Fruit fly (Drosophila melanogaster) whole organism, embryonic: ENCODE data around the gene CG9393.

Experiments
- Atf6 ChIP-seq: fragments of 200-800 bp; sonication (Bioruptor generic); IDR thresholded peaks from 2 replicates; pipeline ENCODE4 v1.3.6; 2022; ENCODE audit warnings: missing biosample characterization, missing genetic modification characterization
- Bdp1 ChIP-seq: fragments of 200-800 bp; sonication (Bioruptor generic); optimal IDR thresholded peaks from 3 replicates; lab custom pipeline; 2016; ENCODE audit warnings: missing biosample characterization, missing genetic modification characterization
- Bgb ChIP-seq: fragments of 200-800 bp; sonication (Bioruptor generic); IDR thresholded peaks from 2 replicates; pipeline ENCODE4 v1.3.6; 2022; ENCODE audit warnings: missing biosample characterization, missing genetic modification characterization; ENCODE audit not compliant: partially characterized antibody
- CG10979 ChIP-seq: fragments of 200-800 bp; sonication (Bioruptor generic); optimal IDR thresholded peaks from 2 replicates; lab custom pipeline; 2018; ENCODE audit warnings: missing biosample characterization, mild to moderate bottlenecking, missing genetic modification characterization, moderate library complexity
- CG11696 ChIP-seq: fragments of 200-800 bp; sonication (Bioruptor generic); IDR thresholded peaks from 2 replicates; pipeline ENCODE4 v1.3.6; 2022; ENCODE audit warnings: missing biosample characterization, missing genetic modification characterization
- CG12769 ChIP-seq: fragments of 200-800 bp; sonication (Bioruptor generic); optimal IDR thresholded peaks from 2 replicates; lab custom pipeline; 2019; ENCODE audit warnings: missing biosample characterization, mild to moderate bottlenecking, missing genetic modification characterization, moderate library complexity
- CG13123 ChIP-seq: fragments of 200-800 bp; sonication (Bioruptor generic); optimal IDR thresholded peaks from 2 replicates; lab custom pipeline; 2016; ENCODE audit warnings: missing biosample characterization, missing genetic modification characterization
- CG14667 ChIP-seq: fragments of 200-800 bp; sonication (Bioruptor generic); IDR thresholded peaks from 2 replicates; pipeline ENCODE4 v1.3.6; 2022; ENCODE audit warnings: missing biosample characterization, missing genetic modification characterization
- CG1603 ChIP-seq: fragments of 200-800 bp; sonication (Bioruptor generic); optimal IDR thresholded peaks from 2 replicates; lab custom pipeline; 2019; ENCODE audit warnings: missing biosample characterization, mild to moderate bottlenecking, missing genetic modification characterization, moderate library complexity
- CG16779 ChIP-seq: fragments of 200-800 bp; sonication (Bioruptor generic); IDR thresholded peaks from 2 replicates; pipeline ENCODE4 v1.3.6; 2022; ENCODE audit warnings: missing biosample characterization, missing genetic modification characterization
- CG17328 ChIP-seq: fragments of 200-800 bp; sonication (Bioruptor generic); IDR thresholded peaks from 2 replicates; pipeline ENCODE4 v1.3.6; 2022; ENCODE audit warnings: missing biosample characterization, missing genetic modification characterization
- CG17385 ChIP-seq: fragments of 200-800 bp; sonication (Bioruptor generic); optimal IDR thresholded peaks from 3 replicates; lab custom pipeline; 2018; ENCODE audit warnings: missing biosample characterization, mild to moderate bottlenecking, missing genetic modification characterization
- CG17829 ChIP-seq: fragments of 200-800 bp; optimal IDR thresholded peaks from 2 replicates; lab custom pipeline; 2019; ENCODE audit warnings: missing biosample characterization, mild to moderate bottlenecking, missing genetic modification characterization, moderate library complexity
- CG1792 ChIP-seq: fragments of 200-800 bp; sonication (Bioruptor generic); optimal IDR thresholded peaks from 2 replicates; lab custom pipeline; 2016; ENCODE audit warnings: missing biosample characterization, missing genetic modification characterization
- CG2712 ChIP-seq: fragments of 200-800 bp; optimal IDR thresholded peaks from 3 replicates; lab custom pipeline; 2019; ENCODE audit warnings: missing biosample characterization, mild to moderate bottlenecking, missing genetic modification characterization, moderate library complexity
- CG31441 ChIP-seq: fragments of 200-800 bp; sonication (Bioruptor generic); IDR thresholded peaks from 2 replicates; pipeline ENCODE4 v1.3.6; 2022; ENCODE audit warnings: missing biosample characterization, missing genetic modification characterization
- CG34224 ChIP-seq: fragments of 200-800 bp; sonication (Bioruptor generic); IDR thresholded peaks from 3 replicates; pipeline ENCODE4 v1.3.6; 2022; ENCODE audit warnings: missing biosample characterization, missing genetic modification characterization; ENCODE audit not compliant: partially characterized antibody
- CG34376 ChIP-seq: fragments of 200-800 bp; sonication (Bioruptor generic); optimal IDR thresholded peaks from 2 replicates; lab custom pipeline; 2018; ENCODE audit warnings: missing biosample characterization, mild to moderate bottlenecking, missing genetic modification characterization
- CG3726 ChIP-seq: fragments of 200-800 bp; sonication (Bioruptor generic); IDR thresholded peaks from 3 replicates; pipeline ENCODE4, ENCODE4 v1.3.6; 2022; ENCODE audit warnings: missing biosample characterization, missing genetic modification characterization
- CG4707 ChIP-seq: fragments of 200-800 bp; sonication (Bioruptor generic); optimal IDR thresholded peaks from 2 replicates; lab custom pipeline; 2018; ENCODE audit warnings: missing biosample characterization, mild to moderate bottlenecking, missing genetic modification characterization, moderate library complexity
- CG7357 ChIP-seq: fragments of 200-800 bp; sonication (Bioruptor generic); IDR thresholded peaks from 3 replicates; pipeline ENCODE4 v1.3.6; 2022; ENCODE audit warnings: missing biosample characterization, missing genetic modification characterization
- CG7786 ChIP-seq: fragments of 200-800 bp; sonication (Bioruptor generic); optimal IDR thresholded peaks from 2 replicates; lab custom pipeline; 2016; ENCODE audit warnings: missing biosample characterization, missing genetic modification characterization
- Fer1 ChIP-seq: fragments of 200-800 bp; sonication (Bioruptor generic); optimal IDR thresholded peaks from 2 replicates; lab custom pipeline; 2017; ENCODE audit warnings: missing biosample characterization, mild to moderate bottlenecking, missing genetic modification characterization
- HLH4C ChIP-seq: fragments of 200-800 bp; sonication (Bioruptor generic); IDR thresholded peaks from 3 replicates; pipeline ENCODE4 v1.3.6; 2022; ENCODE audit warnings: missing biosample characterization, missing genetic modification characterization; ENCODE audit not compliant: partially characterized antibody
- HmgZ ChIP-seq: fragments of 200-800 bp; sonication (Bioruptor generic); optimal IDR thresholded peaks from 2 replicates; lab custom pipeline; 2018; ENCODE audit warnings: missing biosample characterization, mild to moderate bottlenecking, missing genetic modification characterization
- Lpt ChIP-seq: fragments of >200 bp; optimal IDR thresholded peaks from 2 replicates; lab custom pipeline; 2018; ENCODE audit warnings: missing biosample characterization, missing genetic modification characterization
- Max ChIP-seq: fragments of 200-800 bp; sonication (Bioruptor generic); optimal IDR thresholded peaks from 2 replicates; lab custom pipeline; 2016; ENCODE audit warnings: missing biosample characterization, mild to moderate bottlenecking, missing genetic modification characterization
- Pdp1 ChIP-seq, 2 experiments: fragments of 200-800 bp; sonication (Bioruptor generic); optimal IDR thresholded peaks; 3 replicates each; lab custom pipeline; 2016; ENCODE audit warnings: missing biosample characterization in 2 of 2, missing genetic modification characterization in 2 of 2, mild to moderate bottlenecking in 1 of 2, moderate library complexity in 1 of 2
- Usf ChIP-seq: fragments of 200-800 bp; sonication (Bioruptor generic); optimal IDR thresholded peaks from 2 replicates; lab custom pipeline; 2017; ENCODE audit warnings: missing genotype, missing biosample characterization, missing genetic modification characterization
- ara ChIP-seq: fragments of 200-800 bp; sonication (Bioruptor generic); IDR thresholded peaks from 2 replicates; pipeline ENCODE4 v1.3.6; 2022; ENCODE audit warnings: missing biosample characterization, missing genetic modification characterization
- bowl ChIP-seq: fragments of 200-800 bp; sonication (Bioruptor generic); IDR thresholded peaks from 2 replicates; pipeline ENCODE4 v1.3.6; 2022; ENCODE audit warnings: missing biosample characterization, missing genetic modification characterization
- bsh ChIP-seq, 2 experiments: fragments of 200-800 bp; sonication (Bioruptor generic); optimal IDR thresholded peaks; 2 replicates each; lab custom pipeline; 2017 to 2018; ENCODE audit warnings: mild to moderate bottlenecking in 2 of 2, missing biosample characterization in 2 of 2, missing genetic modification characterization in 2 of 2, moderate library complexity in 1 of 2
- btn ChIP-seq: fragments of 200-800 bp; sonication (Bioruptor generic); optimal IDR thresholded peaks from 2 replicates; lab custom pipeline; 2016; ENCODE audit warnings: missing biosample characterization, missing genetic modification characterization
- cas ChIP-seq: fragments of 200-800 bp; sonication (Bioruptor generic); IDR thresholded peaks from 2 replicates; pipeline ENCODE4 v1.3.6; 2022; ENCODE audit warnings: missing biosample characterization, missing genetic modification characterization
- dpn ChIP-seq, 2 experiments: fragments of 200-800 bp; sonication (Bioruptor generic); optimal IDR thresholded peaks; 3 replicates each; lab custom pipeline; 2016; ENCODE audit warnings: missing biosample characterization in 2 of 2, missing genetic modification characterization in 2 of 2
- ems ChIP-seq: fragments of 200-800 bp; sonication (Bioruptor generic); optimal IDR thresholded peaks from 3 replicates; lab custom pipeline; 2016; ENCODE audit warnings: missing biosample characterization, missing genetic modification characterization
- exex ChIP-seq: fragments of 200-800 bp; sonication (Bioruptor generic); optimal IDR thresholded peaks from 4 replicates; lab custom pipeline; 2018; ENCODE audit warnings: missing biosample characterization, mild to moderate bottlenecking, missing genetic modification characterization, moderate library complexity
- klu ChIP-seq: fragments of 200-800 bp; sonication (Bioruptor generic); IDR thresholded peaks from 2 replicates; pipeline ENCODE4 v1.3.6; 2022; ENCODE audit warnings: missing biosample characterization, missing genetic modification characterization
- org-1 ChIP-seq: fragments of 200-800 bp; sonication (Bioruptor generic); optimal IDR thresholded peaks from 2 replicates; lab custom pipeline; 2017; ENCODE audit warnings: missing biosample characterization, missing genetic modification characterization
- otp ChIP-seq: fragments of 200-800 bp; sonication (Bioruptor generic); IDR thresholded peaks from 3 replicates; pipeline ENCODE4, ENCODE4 v1.3.6; 2022; ENCODE audit warnings: missing biosample characterization, missing genetic modification characterization
- pb ChIP-seq: fragments of 200-800 bp; sonication (Bioruptor generic); optimal IDR thresholded peaks from 3 replicates; lab custom pipeline; 2016; ENCODE audit warnings: missing biosample characterization, missing genetic modification characterization
- ranshi ChIP-seq: fragments of 200-800 bp; sonication (Bioruptor generic); IDR thresholded peaks from 2 replicates; pipeline ENCODE4 v1.3.6; 2022; ENCODE audit warnings: missing biosample characterization, missing genetic modification characterization
- ro ChIP-seq: fragments of 200-800 bp; sonication (Bioruptor generic); IDR thresholded peaks from 2 replicates; pipeline ENCODE4 v1.3.6; 2022; ENCODE audit warnings: missing biosample characterization, missing genetic modification characterization
- sens-2 ChIP-seq: fragments of 200-800 bp; sonication (Bioruptor generic); IDR thresholded peaks from 2 replicates; pipeline ENCODE4 v1.3.6; 2022; ENCODE audit warnings: missing biosample characterization, missing genetic modification characterization
- sug ChIP-seq: fragments of 200-800 bp; optimal IDR thresholded peaks from 2 replicates; lab custom pipeline; 2019; ENCODE audit warnings: missing biosample characterization, mild to moderate bottlenecking, missing genetic modification characterization, moderate library complexity
- tll ChIP-seq, 2 experiments: fragments of 200-800 bp in 1 of 2; fragments of >200 bp in 1 of 2; sonication (Bioruptor generic) in 1 of 2; optimal IDR thresholded peaks; 2 replicates each; lab custom pipeline; 2017 to 2019; ENCODE audit warnings: missing biosample characterization in 2 of 2, missing genetic modification characterization in 2 of 2, mild to moderate bottlenecking in 1 of 2, moderate library complexity in 1 of 2
- tna ChIP-seq: fragments of 200-800 bp; sonication (Bioruptor generic); IDR thresholded peaks from 2 replicates; pipeline ENCODE4 v1.3.6; 2022; ENCODE audit warnings: missing biosample characterization, missing genetic modification characterization; ENCODE audit not compliant: partially characterized antibody
- zen2 ChIP-seq: fragments of 200-800 bp; sonication (Bioruptor generic); IDR thresholded peaks from 3 replicates; pipeline ENCODE4 v1.3.6; 2022; ENCODE audit warnings: missing biosample characterization, missing genetic modification characterization; ENCODE audit not compliant: partially characterized antibody

CG9393 gene

DNA sequence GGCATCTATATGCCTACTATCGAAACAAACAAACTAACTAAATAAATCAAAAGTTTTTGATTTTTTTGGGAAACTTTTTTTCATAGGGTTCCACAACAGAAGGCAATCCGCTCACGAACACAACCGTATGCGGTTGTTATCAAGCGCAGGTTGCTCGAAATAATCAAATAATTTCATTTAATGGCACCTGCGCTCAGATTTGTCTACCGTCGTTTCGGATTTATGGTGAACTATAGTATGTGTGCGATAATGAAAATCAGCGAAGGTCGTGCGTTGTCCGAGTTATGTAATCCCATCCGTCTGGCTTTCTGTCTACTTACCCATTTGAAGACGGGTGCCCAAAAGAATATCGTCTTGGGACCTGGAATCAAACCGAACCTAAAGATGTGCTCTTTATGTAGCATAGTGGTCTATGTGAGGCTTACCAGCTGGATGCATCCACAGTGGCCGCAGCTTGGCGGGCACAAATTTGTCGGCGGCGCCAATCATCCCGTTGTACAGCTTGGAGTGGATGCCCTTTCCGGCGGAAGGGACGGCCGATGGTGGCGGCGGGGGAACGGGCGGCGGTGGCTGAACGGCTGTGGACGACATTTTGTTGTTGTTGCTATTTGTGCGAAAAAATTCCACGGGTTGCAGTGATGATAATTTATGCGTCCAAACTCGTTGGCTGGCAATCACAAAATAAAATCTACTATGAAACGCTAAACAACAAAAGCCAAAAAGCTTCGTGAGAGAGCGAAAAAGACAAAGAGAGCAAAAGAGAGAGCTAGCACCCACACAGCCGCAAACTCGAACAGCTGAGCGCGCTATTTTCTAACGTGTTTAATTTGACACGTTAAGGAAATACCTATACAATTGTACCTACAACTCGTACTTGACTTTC, 9.7 kb upstream of the CG9393 start:
- no peak; the same call in 2 of the 3 replicates for TF ChIP-seq otp
- TF ChIP-seq Max (GFP tag; lab: Kevin White, UChicago), result no peak
- TF ChIP-seq zen2 (GFP tag; lab: Robert Waterston, UW), result no peak
- no peak for TF ChIP-seq CG13123 (GFP tag; lab: Kevin White, UChicago)
- TF ChIP-seq CG31441 (GFP tag; lab: Robert Waterston, UW), result no peak
- 0 out of 2 replicates have a peak, but pooled peaks have one; percentile 23 for TF ChIP-seq CG17328 (GFP tag; lab: Robert Waterston, UW)
- peak; percentile 35; the same call in 1 of the 2 replicates for TF ChIP-seq Atf6 (GFP tag; lab: Robert Waterston, UW)
- peak; percentile 3 for TF ChIP-seq CG4707 (GFP tag; lab: Kevin White, UChicago)
- no peak for TF ChIP-seq CG2712
- no peak for TF ChIP-seq CG16779 (GFP tag; lab: Robert Waterston, UW)
- no peak for TF ChIP-seq pb (GFP tag; lab: Kevin White, UChicago)
- TF ChIP-seq ara (GFP tag; lab: Robert Waterston, UW), result no peak
- TF ChIP-seq CG7786 (GFP tag; lab: Kevin White, UChicago), result no peak
- TF ChIP-seq tll (GFP tag; optimal IDR thresholded peaks at IDR 0.05; lab: Kevin White, UChicago), result no peak
- TF ChIP-seq org-1 (GFP tag; lab: Kevin White, UChicago), result no peak
- TF ChIP-seq HLH4C (GFP tag; lab: Robert Waterston, UW), result 0 out of 3 replicates have a peak, but pooled peaks have one; percentile 20
- TF ChIP-seq CG34224, result no peak; the same call in 2 of the 3 replicates
- TF ChIP-seq CG1792 (GFP tag; lab: Kevin White, UChicago), result no peak
- TF ChIP-seq Bgb (GFP tag; lab: Robert Waterston, UW), result peak; percentile 43; the same call in 1 of the 2 replicates
- peak; percentile 12 for TF ChIP-seq CG17385
- TF ChIP-seq CG11696, result no peak
- no peak; the same call in 1 of the 2 replicates for TF ChIP-seq sens-2 (GFP tag; lab: Robert Waterston, UW)
- no peak for TF ChIP-seq btn
- TF ChIP-seq Pdp1 (GFP tag; optimal IDR thresholded peaks at IDR 0.05; lab: Kevin White, UChicago), result peak in 1 of 2 experiments; percentile 96
- peak; percentile 11 for TF ChIP-seq Fer1 (GFP tag; lab: Kevin White, UChicago)
- peak; percentile 45; the same call in 1 of the 2 replicates for TF ChIP-seq bowl (GFP tag; lab: Robert Waterston, UW)
- peak; percentile 55; the same call in 1 of the 2 replicates for TF ChIP-seq tna (GFP tag; lab: Robert Waterston, UW)
- peak; percentile 50 for TF ChIP-seq sug (tag; lab: Kevin White, UChicago)
- TF ChIP-seq CG3726 (GFP tag; lab: Robert Waterston, UW), result no peak
- TF ChIP-seq ranshi (GFP tag; lab: Robert Waterston, UW), result no peak
- no peak for TF ChIP-seq CG14667
- no peak for TF ChIP-seq ro (GFP tag; lab: Robert Waterston, UW)
- no peak for TF ChIP-seq ems (GFP tag; lab: Kevin White, UChicago)
- no peak for TF ChIP-seq CG17829 (tag; lab: Kevin White, UChicago)
- no peak for TF ChIP-seq bsh (GFP tag; optimal IDR thresholded peaks at IDR 0.05; lab: Kevin White, UChicago)
- TF ChIP-seq cas, result no peak
- TF ChIP-seq Bdp1 (GFP tag; lab: Kevin White, UChicago), result no peak
- TF ChIP-seq CG10979 (tag; lab: Kevin White, UChicago), result no peak
- TF ChIP-seq dpn (GFP tag; optimal IDR thresholded peaks at IDR 0.05; lab: Kevin White, UChicago), result no peak
- TF ChIP-seq exex (tag; lab: Kevin White, UChicago), result peak; percentile 94
- TF ChIP-seq CG34376 (GFP tag; lab: Kevin White, UChicago), result peak; percentile 24
- TF ChIP-seq CG12769 (tag; lab: Kevin White, UChicago), result peak; percentile 42
- no peak for TF ChIP-seq Lpt (GFP tag; lab: Kevin White, UChicago)
- TF ChIP-seq CG1603 (tag; lab: Kevin White, UChicago), result no peak
- TF ChIP-seq klu, result no peak
- TF ChIP-seq CG7357 (GFP tag; lab: Robert Waterston, UW), result no peak
- TF ChIP-seq HmgZ (tag; lab: Kevin White, UChicago), result peak; percentile 33
- TF ChIP-seq Usf (GFP tag; lab: Kevin White, UChicago), result no peak
